Worm (Caenorhabditis elegans): ENCODE results near the gene nst-1.

nst-1 gene

ce11 chrII:8325002-8325539 lies 42.1 kb upstream of the nst-1 start, which contains the start of the genes ran-3 and C26D10.3 (continued):
- no peak for TF ChIP-seq K09A11.1 (tag; optimal IDR thresholded peaks at IDR 0.05; ENCODE audit: insufficient read depth)
- peak; percentile 10 for TF ChIP-seq pat-9 (tag; optimal IDR thresholded peaks at IDR 0.05)
- peak; percentile 24 for TF ChIP-seq C08G9.2 (tag; optimal IDR thresholded peaks at IDR 0.05)
- TF ChIP-seq che-1 (tag; optimal IDR thresholded peaks at IDR 0.05): peak; percentile 13
- TF ChIP-seq unc-86 (tag; optimal IDR thresholded peaks at IDR 0.05): peak; percentile 24
- TF ChIP-seq syd-9 (tag; optimal IDR thresholded peaks at IDR 0.05): peak; percentile 9

ce11 chrII:8321244-8321643 lies 38.2 kb upstream of the nst-1 start, which contains the start of gene shw-1:
shw-1 (minus strand) TSS chrII:8321471.
- TF ChIP-seq sox-2 (GFP tag; IDR thresholded peaks at IDR 0.05): no peak
- no peak for TF ChIP-seq hlh-13 (GFP tag; optimal IDR thresholded peaks at IDR 0.05)
- no peak for TF ChIP-seq tbx-2 (tag; optimal IDR thresholded peaks at IDR 0.05)
- TF ChIP-seq npax-4 (tag; optimal IDR thresholded peaks at IDR 0.05): no peak
- no peak for TF ChIP-seq ceh-18 (tag; optimal IDR thresholded peaks at IDR 0.05)
- no peak for TF ChIP-seq che-1 (tag; optimal IDR thresholded peaks at IDR 0.05)
- TF ChIP-seq lin-11 (tag; optimal IDR thresholded peaks at IDR 0.05): no peak
- no peak for TF ChIP-seq mec-3 (tag; optimal IDR thresholded peaks at IDR 0.05; ENCODE audit: borderline replicate concordance)
- TF ChIP-seq fkh-6 (tag; optimal IDR thresholded peaks at IDR 0.05): no peak
- no peak for TF ChIP-seq C38D4.7 (GFP tag; optimal IDR thresholded peaks at IDR 0.05)
- TF ChIP-seq nhr-11 (tag; optimal IDR thresholded peaks at IDR 0.05): no peak
- no peak for TF ChIP-seq pax-1 (tag; optimal IDR thresholded peaks at IDR 0.05)
- TF ChIP-seq ama-1 (optimal IDR thresholded peaks at IDR 0.05): no peak
- TF ChIP-seq ceh-14 (tag; optimal IDR thresholded peaks at IDR 0.05): no peak
- TF ChIP-seq madf-2 (tag; optimal IDR thresholded peaks at IDR 0.05): no peak

- TF ChIP-seq pat-9 (tag; optimal IDR thresholded peaks at IDR 0.05) (no peak), lin-11 (tag; optimal IDR thresholded peaks at IDR 0.05) (no peak), dve-1 (tag; optimal IDR thresholded peaks at IDR 0.05) (no peak), unc-55 (GFP tag; optimal IDR thresholded peaks at IDR 0.05) (no peak), hlh-15 (tag; optimal IDR thresholded peaks at IDR 0.05) (no peak), ceh-6 (GFP tag; optimal IDR thresholded peaks at IDR 0.05) (no peak), dmd-4 (tag; optimal IDR thresholded peaks at IDR 0.05; ENCODE audit: borderline replicate concordance) (no peak), gmeb-2 (tag; optimal IDR thresholded peaks at IDR 0.05) (no peak), ztf-16 (tag; optimal IDR thresholded peaks at IDR 0.05) (no peak), che-1 (tag; optimal IDR thresholded peaks at IDR 0.05) (no peak), ceh-48 (tag; optimal IDR thresholded peaks at IDR 0.05) (no peak), ceh-31 (tag; optimal IDR thresholded peaks at IDR 0.05) (no peak), fkh-6 (tag; optimal IDR thresholded peaks at IDR 0.05) (no peak), C08G9.2 (tag; optimal IDR thresholded peaks at IDR 0.05) (no peak), hlh-6 (tag; optimal IDR thresholded peaks at IDR 0.05) (no peak), pha-2 (tag; optimal IDR thresholded peaks at IDR 0.05) (no peak), K02D7.2 (tag; optimal IDR thresholded peaks at IDR 0.05) (no peak), ceh-34 (tag; optimal IDR thresholded peaks at IDR 0.05) (no peak), C38D4.7 (GFP tag; optimal IDR thresholded peaks at IDR 0.05) (no peak)
Measured at ce11 chrII:8316701-8317100, 33.7 kb upstream of the nst-1 start.

ce11 chrII:8314768-8315167 lies 31.8 kb upstream of the nst-1 start:
- TF ChIP-seq ceh-24 (tag; optimal IDR thresholded peaks at IDR 0.05) (no peak), hlh-30 (tag; optimal IDR thresholded peaks at IDR 0.05; ENCODE audit: insufficient read depth) (no peak), C38D4.7 (GFP tag; optimal IDR thresholded peaks at IDR 0.05) (no peak), madf-2 (tag; optimal IDR thresholded peaks at IDR 0.05) (no peak), ceh-45 (GFP tag; IDR thresholded peaks at IDR 0.05) (no peak), ceh-18 (tag; optimal IDR thresholded peaks at IDR 0.05) (no peak), C08G9.2 (tag; optimal IDR thresholded peaks at IDR 0.05) (no peak)

All from whole organism, late embryonic.